Worm (Caenorhabditis elegans): ENCODE measurements around the gene T01D3.3.

T01D3.3 gene

DNA sequence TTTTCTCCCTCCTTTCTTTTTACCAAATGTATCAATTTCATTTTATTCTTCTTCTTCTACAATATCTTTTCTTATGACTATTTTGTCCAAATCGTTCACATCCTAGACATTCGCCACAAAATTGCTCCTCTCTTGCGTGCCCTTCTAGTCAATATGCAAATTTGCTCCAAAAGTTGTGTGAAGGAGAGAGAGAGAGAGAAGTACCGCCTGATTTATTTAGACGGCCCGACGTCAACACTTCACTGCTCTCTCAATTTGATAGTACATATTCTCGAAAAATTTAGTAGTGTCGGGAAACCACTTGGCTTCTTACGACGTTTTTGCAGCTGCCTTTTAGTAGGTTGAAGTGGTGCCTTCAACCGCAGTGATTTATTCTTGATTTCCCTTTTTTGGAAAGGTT, 17.6 kb upstream of the T01D3.3 start:
- TF ChIP-seq nhr-111 (GFP tag; optimal IDR thresholded peaks at IDR 0.05) (no peak), egl-43 (GFP tag; IDR thresholded peaks at IDR 0.05) (no peak), mxl-3 (GFP tag; optimal IDR thresholded peaks at IDR 0.05) (no peak), madf-5 (GFP tag; IDR thresholded peaks at IDR 0.05) (no peak), nhr-6 (tag; optimal IDR thresholded peaks at IDR 0.05) (no peak), lir-3 (tag; optimal IDR thresholded peaks at IDR 0.05) (no peak), Y48G9A.11 (GFP tag; IDR thresholded peaks at IDR 0.05) (no peak), mes-2 (tag; optimal IDR thresholded peaks at IDR 0.05; ENCODE audit: poor library complexity, severe bottlenecking) (no peak), Y5F2A.4 (GFP tag; optimal IDR thresholded peaks at IDR 0.05) (no peak), D1046.2 (GFP tag; IDR thresholded peaks at IDR 0.05) (no peak), T20F7.1 (GFP tag; optimal IDR thresholded peaks at IDR 0.05) (no peak), ztf-11 (tag; optimal IDR thresholded peaks at IDR 0.05) (no peak)

DNA sequence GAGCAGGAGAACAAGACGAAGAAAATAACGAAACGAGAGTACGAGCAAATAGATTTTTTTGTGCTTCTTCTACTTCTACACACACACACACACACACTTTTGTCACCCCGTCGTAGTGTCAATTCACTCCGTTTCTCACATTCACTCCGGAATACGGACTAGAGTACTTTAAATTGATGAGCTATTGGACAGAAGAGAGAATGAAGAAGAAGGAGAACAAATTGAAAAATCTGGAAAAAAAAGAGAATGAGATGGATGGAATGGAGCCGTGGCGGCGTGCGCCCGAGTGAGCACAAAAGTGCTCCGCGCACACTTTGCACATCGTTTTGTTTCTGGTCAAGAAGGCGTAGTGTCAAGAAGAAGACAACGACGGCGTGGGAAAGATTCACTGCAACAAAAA, 16.6 kb upstream of the T01D3.3 start:
- peak in 1 of 2 experiments; percentile 92 for TF ChIP-seq unc-62 (GFP tag; optimal IDR thresholded peaks at IDR 0.05 in 1 of 2)
- TF ChIP-seq unc-62 (tag; optimal IDR thresholded peaks at IDR 0.05): no peak
- TF ChIP-seq aha-1 (tag): peak; percentile 69
- no peak for TF ChIP-seq dve-1 (tag; optimal IDR thresholded peaks at IDR 0.05; ENCODE audit: insufficient read depth)

ce11 chrV:13689592-13689991, 14.5 kb upstream of the T01D3.3 start, which contains the start of gene T01D3.1:
Gene T01D3.1 (plus strand): TSS chrV:13689892.
- peak in 1 of 2 experiments; percentile 58 for TF ChIP-seq unc-62 (GFP tag; optimal IDR thresholded peaks at IDR 0.05 in 1 of 2)
- no peak for TF ChIP-seq unc-62 (tag; optimal IDR thresholded peaks at IDR 0.05)
- TF ChIP-seq ztf-11 (tag; optimal IDR thresholded peaks at IDR 0.05): no peak

DNA sequence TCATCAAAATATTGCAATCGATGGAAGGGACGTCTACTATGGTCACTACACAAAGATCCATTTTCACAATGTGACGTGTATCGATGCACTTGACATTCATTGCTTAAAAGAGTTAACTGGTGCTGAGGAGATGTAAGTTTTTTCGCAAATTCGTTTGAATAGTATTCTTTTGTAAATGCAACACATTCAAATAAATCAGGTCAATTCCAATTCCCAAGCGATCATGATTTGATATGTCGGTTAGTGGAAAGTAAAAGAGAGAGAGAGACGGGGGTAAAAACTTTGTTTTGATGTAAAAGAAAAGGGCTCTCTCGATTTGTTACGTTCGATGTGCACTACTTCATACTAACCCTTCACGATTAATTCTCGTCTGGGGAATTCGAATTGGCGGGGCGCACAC, 13.8 kb upstream of the T01D3.3 start:
- TF ChIP-seq lin-39 (tag; optimal IDR thresholded peaks at IDR 0.05) (no peak), unc-62 (GFP tag; optimal IDR thresholded peaks at IDR 0.05 in 1 of 2) (peak in 1 of 2 experiments; percentile 96), unc-62 (tag; optimal IDR thresholded peaks at IDR 0.05) (no peak), lsy-2 (tag; optimal IDR thresholded peaks at IDR 0.05) (no peak)

DNA sequence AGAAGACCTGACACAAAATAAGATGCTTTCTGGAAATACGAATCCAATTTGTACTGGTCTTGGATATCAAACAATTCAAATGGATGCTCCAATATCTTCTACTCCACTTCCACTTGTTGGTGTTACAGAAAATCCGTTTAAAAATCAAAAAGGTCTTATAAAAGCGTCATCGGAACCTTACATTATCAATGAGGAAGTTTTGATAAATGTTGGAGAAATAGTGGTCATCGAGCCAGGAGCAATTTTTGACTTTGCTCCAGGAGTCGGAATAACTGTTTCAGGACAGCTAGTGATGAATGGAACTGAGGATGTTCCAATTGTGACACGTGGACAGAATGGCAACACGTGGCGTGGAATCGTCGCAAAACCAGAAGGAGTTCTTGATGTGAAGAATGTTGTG, 10.0 kb upstream of the T01D3.3 start:
- TF ChIP-seq lin-29 (GFP tag; IDR thresholded peaks at IDR 0.05): no peak
- no peak for TF ChIP-seq ces-1 (GFP tag; optimal IDR thresholded peaks at IDR 0.05)
- TF ChIP-seq spr-1 (tag; optimal IDR thresholded peaks at IDR 0.05): no peak
- TF ChIP-seq Y105C5A.15 (GFP tag; IDR thresholded peaks at IDR 0.05): no peak
- TF ChIP-seq sdz-12 (GFP tag; optimal IDR thresholded peaks at IDR 0.05): no peak
- no peak for TF ChIP-seq ceh-28 (tag; optimal IDR thresholded peaks at IDR 0.05)
- no peak for TF ChIP-seq nhr-111 (GFP tag; optimal IDR thresholded peaks at IDR 0.05)
- no peak for TF ChIP-seq unc-62 (GFP tag; optimal IDR thresholded peaks at IDR 0.05 in 1 of 2)
- no peak for TF ChIP-seq unc-62 (tag; optimal IDR thresholded peaks at IDR 0.05)

DNA sequence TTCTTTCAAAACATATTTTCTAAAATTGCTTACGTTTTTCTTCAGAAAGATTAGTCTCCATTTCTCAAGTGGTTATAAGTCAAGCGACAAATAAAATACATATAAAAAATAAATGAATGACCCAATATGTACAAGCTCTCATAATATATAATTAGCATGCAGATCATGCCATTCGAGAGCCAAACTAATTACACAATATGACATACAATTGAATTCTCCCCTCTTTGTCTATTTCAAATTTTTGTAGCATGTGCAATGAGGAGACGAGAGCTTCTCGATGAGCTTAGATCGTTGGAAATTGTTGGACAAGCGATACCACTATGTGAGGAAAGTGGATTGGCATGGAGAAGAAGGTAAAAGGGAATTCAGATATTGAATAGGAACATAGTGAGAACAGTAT, 3.2 kb downstream of the T01D3.3 start, which contains the start of gene hlh-34:
TSS of gene hlh-34 (minus strand) at position 101 of the 400 bp plus-strand sequence.
- TF ChIP-seq nhr-11 (tag; optimal IDR thresholded peaks at IDR 0.05): no peak
- no peak for TF ChIP-seq nhr-237 (tag; optimal IDR thresholded peaks at IDR 0.05)
- TF ChIP-seq ztf-7 (tag; optimal IDR thresholded peaks at IDR 0.05): no peak
- TF ChIP-seq dpl-1 (GFP tag; optimal IDR thresholded peaks at IDR 0.05): no peak
- no peak for TF ChIP-seq F10B5.3 (tag; optimal IDR thresholded peaks at IDR 0.05)
- no peak for TF ChIP-seq nhr-76 (tag; optimal IDR thresholded peaks at IDR 0.05)
- no peak for TF ChIP-seq daf-16 (GFP tag; optimal IDR thresholded peaks at IDR 0.05)
- no peak for TF ChIP-seq daf-16 (tag; optimal IDR thresholded peaks at IDR 0.05)
- TF ChIP-seq F49E8.2 (tag; optimal IDR thresholded peaks at IDR 0.05; ENCODE audit: borderline replicate concordance): no peak
- TF ChIP-seq ZK546.5 (tag; optimal IDR thresholded peaks at IDR 0.05): no peak
- no peak for TF ChIP-seq daf-8 (GFP tag; IDR thresholded peaks at IDR 0.05)

All from whole organism, L4 larva.